Fruit fly (Drosophila melanogaster) whole organism, prepupa: Measurements from ENCODE around the gene CG9682.

Experiments
- CG1621 ChIP-seq: fragments of 200-800 bp; sonication (Bioruptor generic); optimal IDR thresholded peaks from 3 replicates; lab custom pipeline; 2018; ENCODE audit warnings: missing biosample characterization, mild to moderate bottlenecking, missing genetic modification characterization
- CG3032 ChIP-seq: fragments of 200-800 bp; optimal IDR thresholded peaks from 2 replicates; lab custom pipeline; 2019; ENCODE audit warnings: missing biosample characterization, mild to moderate bottlenecking, missing genetic modification characterization, moderate library complexity
- CG4318 ChIP-seq: fragments of 200-800 bp; sonication (Bioruptor generic); optimal IDR thresholded peaks from 3 replicates; lab custom pipeline; 2017; ENCODE audit warnings: missing biosample characterization, mild to moderate bottlenecking, missing genetic modification characterization
- Gug ChIP-seq: fragments of 200-800 bp; sonication (Bioruptor generic); IDR thresholded peaks from 2 replicates; pipeline ENCODE4 v1.3.6; 2022; ENCODE audit warnings: missing biosample characterization, missing genetic modification characterization
- Hr38 ChIP-seq: sonication (Bioruptor generic); optimal IDR thresholded peaks from 2 replicates; lab custom pipeline; 2016; ENCODE audit warnings: missing biosample characterization, missing genetic modification characterization
- spab ChIP-seq: fragments of 200-800 bp; sonication (Bioruptor generic); optimal IDR thresholded peaks from 2 replicates; lab custom pipeline; 2017; ENCODE audit warnings: missing biosample characterization, mild to moderate bottlenecking, missing genetic modification characterization, missing genetic modification reagents

dm6 chr3R:30240245-30240644, 10.5 kb upstream of the CG9682 start:
- no peak for TF ChIP-seq Gug (GFP tag; lab: Robert Waterston, UW)
- TF ChIP-seq spab (GFP tag; lab: Kevin White, UChicago), result no peak
- no peak for TF ChIP-seq Hr38
- no peak for TF ChIP-seq CG4318 (GFP tag; lab: Kevin White, UChicago)
- TF ChIP-seq CG3032, result no peak
- TF ChIP-seq CG1621 (tag; lab: Kevin White, UChicago), result no peak
